Fruit fly (Drosophila melanogaster): ENCODE data around the gene CG3448.

CG3448 gene

dm6 chr3L:9451522-9452118 lies at the start of gene CG3448, which contains the start of gene ghi:
Gene CG3448 (minus strand): TSS chr3L:9451572.
Gene ghi (plus strand): TSS chr3L:9451876.
- TF ChIP-seq EcR (GFP tag; optimal IDR thresholded peaks at IDR 0.05) (no peak), psq (optimal IDR thresholded peaks at IDR 0.05) (no peak), usp (GFP tag; optimal IDR thresholded peaks at IDR 0.05) (no peak)

- TF ChIP-seq psq (optimal IDR thresholded peaks at IDR 0.05): no peak
- TF ChIP-seq usp (GFP tag; optimal IDR thresholded peaks at IDR 0.05): no peak
- no peak for TF ChIP-seq CG8478 (optimal IDR thresholded peaks at IDR 0.05)
- no peak for TF ChIP-seq pan (optimal IDR thresholded peaks at IDR 0.05)
- TF ChIP-seq Dll (optimal IDR thresholded peaks at IDR 0.05): no peak
- no peak for TF ChIP-seq EcR (GFP tag; optimal IDR thresholded peaks at IDR 0.05)
Observed at dm6 chr3L:9499919-9500807, 48.8 kb upstream of the CG3448 start.

- TF ChIP-seq CG8478 (optimal IDR thresholded peaks at IDR 0.05) (no peak), EcR (GFP tag; optimal IDR thresholded peaks at IDR 0.05) (no peak), pan (optimal IDR thresholded peaks at IDR 0.05) (no peak), usp (GFP tag; optimal IDR thresholded peaks at IDR 0.05) (no peak), psq (optimal IDR thresholded peaks at IDR 0.05) (no peak), Dll (optimal IDR thresholded peaks at IDR 0.05) (no peak)
Observed at dm6 chr3L:9497981-9498619, 46.7 kb upstream of the CG3448 start.

dm6 chr3L:9497249-9497648 lies 45.9 kb upstream of the CG3448 start:
- TF ChIP-seq EcR (GFP tag; optimal IDR thresholded peaks at IDR 0.05): no peak
- no peak for TF ChIP-seq CG8478 (optimal IDR thresholded peaks at IDR 0.05)
- no peak for TF ChIP-seq usp (GFP tag; optimal IDR thresholded peaks at IDR 0.05)
- TF ChIP-seq pan (optimal IDR thresholded peaks at IDR 0.05): no peak
- no peak for TF ChIP-seq psq (optimal IDR thresholded peaks at IDR 0.05)
- TF ChIP-seq Dll (optimal IDR thresholded peaks at IDR 0.05): no peak

- TF ChIP-seq EcR (GFP tag; optimal IDR thresholded peaks at IDR 0.05): no peak
- TF ChIP-seq Dll (optimal IDR thresholded peaks at IDR 0.05): no peak
- TF ChIP-seq usp (GFP tag; optimal IDR thresholded peaks at IDR 0.05): no peak
- no peak for TF ChIP-seq psq (optimal IDR thresholded peaks at IDR 0.05)
- TF ChIP-seq CG8478 (optimal IDR thresholded peaks at IDR 0.05): no peak
- no peak for TF ChIP-seq pan (optimal IDR thresholded peaks at IDR 0.05)
Observed at dm6 chr3L:9492115-9492514, 40.7 kb upstream of the CG3448 start, which contains the start of gene CG32037. Gene CG32037 (minus strand): TSS chr3L:9492215.

- TF ChIP-seq EcR (GFP tag; optimal IDR thresholded peaks at IDR 0.05) (no peak), usp (GFP tag; optimal IDR thresholded peaks at IDR 0.05) (no peak), CG8478 (optimal IDR thresholded peaks at IDR 0.05) (no peak), pan (optimal IDR thresholded peaks at IDR 0.05) (no peak), psq (optimal IDR thresholded peaks at IDR 0.05) (no peak), Dll (optimal IDR thresholded peaks at IDR 0.05) (no peak)
Observed at dm6 chr3L:9491331-9491730, 40.0 kb upstream of the CG3448 start.

dm6 chr3L:9490432-9490831 lies 39.1 kb upstream of the CG3448 start:
- no peak for TF ChIP-seq psq (optimal IDR thresholded peaks at IDR 0.05)
- no peak for TF ChIP-seq usp (GFP tag; optimal IDR thresholded peaks at IDR 0.05)
- no peak for TF ChIP-seq CG8478 (optimal IDR thresholded peaks at IDR 0.05)
- no peak for TF ChIP-seq EcR (GFP tag; optimal IDR thresholded peaks at IDR 0.05)
- TF ChIP-seq pan (optimal IDR thresholded peaks at IDR 0.05): no peak
- no peak for TF ChIP-seq Dll (optimal IDR thresholded peaks at IDR 0.05)

dm6 chr3L:9489627-9490026 lies 38.3 kb upstream of the CG3448 start:
- TF ChIP-seq EcR (GFP tag; optimal IDR thresholded peaks at IDR 0.05): no peak
- no peak for TF ChIP-seq CG8478 (optimal IDR thresholded peaks at IDR 0.05)
- TF ChIP-seq Dll (optimal IDR thresholded peaks at IDR 0.05): no peak
- TF ChIP-seq psq (optimal IDR thresholded peaks at IDR 0.05): no peak
- TF ChIP-seq usp (GFP tag; optimal IDR thresholded peaks at IDR 0.05): no peak
- TF ChIP-seq pan (optimal IDR thresholded peaks at IDR 0.05): no peak

- TF ChIP-seq Dll (optimal IDR thresholded peaks at IDR 0.05): no peak
- no peak for TF ChIP-seq CG8478 (optimal IDR thresholded peaks at IDR 0.05)
- no peak for TF ChIP-seq usp (GFP tag; optimal IDR thresholded peaks at IDR 0.05)
- no peak for TF ChIP-seq pan (optimal IDR thresholded peaks at IDR 0.05)
- TF ChIP-seq psq (optimal IDR thresholded peaks at IDR 0.05): no peak
- TF ChIP-seq EcR (GFP tag; optimal IDR thresholded peaks at IDR 0.05): no peak
Observed at dm6 chr3L:9489133-9489532, 37.8 kb upstream of the CG3448 start, which contains the start of gene CG32036. Gene CG32036 (minus strand): TSS chr3L:9489233.

- TF ChIP-seq CG8478 (optimal IDR thresholded peaks at IDR 0.05) (no peak), usp (GFP tag; optimal IDR thresholded peaks at IDR 0.05) (no peak), pan (optimal IDR thresholded peaks at IDR 0.05) (no peak), Dll (optimal IDR thresholded peaks at IDR 0.05) (no peak), psq (optimal IDR thresholded peaks at IDR 0.05) (no peak)
Observed at dm6 chr3L:9487586-9487985, 36.2 kb upstream of the CG3448 start, which contains the start of gene pall. Gene pall (minus strand): TSS chr3L:9487790.

- TF ChIP-seq usp (GFP tag; optimal IDR thresholded peaks at IDR 0.05) (no peak), CG8478 (optimal IDR thresholded peaks at IDR 0.05) (no peak), Dll (optimal IDR thresholded peaks at IDR 0.05) (no peak), pan (optimal IDR thresholded peaks at IDR 0.05) (no peak), EcR (GFP tag; optimal IDR thresholded peaks at IDR 0.05) (no peak), psq (optimal IDR thresholded peaks at IDR 0.05) (no peak)
Observed at dm6 chr3L:9476829-9477228, 25.5 kb upstream of the CG3448 start, which contains the start of the genes Uch-L5 and Jarid2. Gene Uch-L5 (minus strand): TSS chr3L:9476965. Gene Jarid2 (plus strand): TSS chr3L:9477038.
